Worm (Caenorhabditis elegans): ENCODE measurements around the gene R02D5.9.

- TF ChIP-seq nhr-71 (tag; optimal IDR thresholded peaks at IDR 0.05): peak; percentile 73
- no peak for TF ChIP-seq ama-1 (optimal IDR thresholded peaks at IDR 0.05)
- TF ChIP-seq ets-5 (GFP tag; IDR thresholded peaks at IDR 0.05): no peak
- TF ChIP-seq skn-1 (tag; optimal IDR thresholded peaks at IDR 0.05): no peak
- TF ChIP-seq nhr-11 (tag; optimal IDR thresholded peaks at IDR 0.05): no peak
- TF ChIP-seq unc-86 (tag; optimal IDR thresholded peaks at IDR 0.05): no peak
- TF ChIP-seq ztf-11 (tag; optimal IDR thresholded peaks at IDR 0.05): no peak
Measured at ce11 chrV:14468196-14468874, 42.6 kb downstream of the R02D5.9 start, which contains the start of gene srz-97.
